Fruit fly (Drosophila melanogaster) whole organism, adult: ENCODE measurements around the gene CG9356.

Source experiments
- CG11617 ChIP-seq: fragments of 200-800 bp; sonication (Bioruptor generic); optimal IDR thresholded peaks from 2 replicates; lab custom pipeline; 2017; ENCODE audit warnings: mild to moderate bottlenecking, missing biosample characterization, missing genetic modification reagents, missing genetic modification characterization
- CG12768 ChIP-seq: fragments of 200-800 bp; sonication (Bioruptor generic); optimal IDR thresholded peaks from 2 replicates; lab custom pipeline; 2017; ENCODE audit warnings: missing biosample characterization, missing genetic modification characterization, mild to moderate bottlenecking, moderate library complexity, missing genetic modification reagents
- CG14711 ChIP-seq: fragments of 200-800 bp; sonication (Bioruptor generic); optimal IDR thresholded peaks from 2 replicates; lab custom pipeline; 2018; ENCODE audit warnings: missing biosample characterization, mild to moderate bottlenecking, missing genetic modification characterization, moderate library complexity
- CG1620 ChIP-seq: fragments of 200-800 bp; sonication (Bioruptor generic); optimal IDR thresholded peaks from 2 replicates; lab custom pipeline; 2016; ENCODE audit warnings: missing biosample characterization, missing genetic modification characterization
- CG33017 ChIP-seq: fragments of 200-800 bp; sonication (Bioruptor generic); optimal IDR thresholded peaks from 2 replicates; lab custom pipeline; 2018; ENCODE audit warnings: missing biosample characterization, mild to moderate bottlenecking, missing genetic modification characterization, moderate library complexity
- CG5204 ChIP-seq: fragments of 200-800 bp; sonication (Bioruptor generic); optimal IDR thresholded peaks from 2 replicates; lab custom pipeline; 2016; ENCODE audit warnings: missing biosample characterization, missing genetic modification characterization
- CG7045 ChIP-seq: fragments of 200-800 bp; sonication (Bioruptor generic); optimal IDR thresholded peaks from 2 replicates; lab custom pipeline; 2017; ENCODE audit warnings: missing biosample characterization, mild to moderate bottlenecking, missing genetic modification characterization
- CG7101 ChIP-seq: fragments of 200-800 bp; sonication (Bioruptor generic); optimal IDR thresholded peaks from 2 replicates; lab custom pipeline; 2018; ENCODE audit warnings: missing biosample characterization, mild to moderate bottlenecking, missing genetic modification characterization, moderate library complexity
- Clk ChIP-seq: fragments of 200-800 bp; sonication (Bioruptor generic); optimal IDR thresholded peaks from 2 replicates; lab custom pipeline; 2017; ENCODE audit warnings: missing biosample characterization, missing genetic modification characterization
- Crg-1 ChIP-seq: fragments of 200-800 bp; sonication (Bioruptor generic); optimal IDR thresholded peaks from 2 replicates; lab custom pipeline; 2016; ENCODE audit warnings: missing biosample characterization, missing genetic modification characterization
- Hr96 ChIP-seq: fragments of 200-800 bp; sonication (Bioruptor generic); optimal IDR thresholded peaks from 2 replicates; lab custom pipeline; 2016; ENCODE audit warnings: missing biosample characterization, missing genetic modification characterization
- Mnt ChIP-seq: fragments of 200-800 bp; sonication (Bioruptor generic); optimal IDR thresholded peaks from 2 replicates; lab custom pipeline; 2016; ENCODE audit warnings: missing biosample characterization, mild to moderate bottlenecking, missing genetic modification characterization
- bab1 ChIP-seq: fragments of 200-800 bp; sonication (Bioruptor generic); optimal IDR thresholded peaks from 3 replicates; lab custom pipeline; 2019; ENCODE audit warnings: missing biosample characterization, mild to moderate bottlenecking, missing genetic modification characterization, moderate library complexity
- cic ChIP-seq: fragments of 200-800 bp; sonication (Bioruptor generic); optimal IDR thresholded peaks from 2 replicates; lab custom pipeline; 2017; ENCODE audit warnings: missing biosample characterization, mild to moderate bottlenecking, missing genetic modification characterization, moderate library complexity
- cnc ChIP-seq, 2 experiments: fragments of >200 bp; optimal IDR thresholded peaks; 2 replicates each; lab custom pipeline; 2017
- kay ChIP-seq: fragments of 200-800 bp; sonication (Bioruptor generic); peaks from one replicate; lab custom pipeline; 2016; ENCODE audit warnings: missing biosample characterization, missing genetic modification characterization, borderline replicate concordance
- ovo ChIP-seq: fragments of 200-800 bp; sonication (Bioruptor generic); optimal IDR thresholded peaks from 2 replicates; lab custom pipeline; 2016; ENCODE audit warnings: missing biosample characterization, missing genetic modification characterization
- pad ChIP-seq: fragments of 200-800 bp; sonication (Bioruptor generic); optimal IDR thresholded peaks from 3 replicates; lab custom pipeline; 2017; ENCODE audit warnings: missing biosample characterization, missing genetic modification characterization, mild to moderate bottlenecking, moderate library complexity, missing genetic modification reagents
- tj ChIP-seq: fragments of 200-800 bp; sonication (Bioruptor generic); optimal IDR thresholded peaks from 3 replicates; lab custom pipeline; 2017; ENCODE audit warnings: missing biosample characterization, mild to moderate bottlenecking, missing genetic modification characterization, moderate library complexity
- toe ChIP-seq: fragments of 200-800 bp; sonication (Bioruptor generic); optimal IDR thresholded peaks from 2 replicates; lab custom pipeline; 2016; ENCODE audit warnings: missing biosample characterization, missing genetic modification characterization

Gene CG9356

DNA sequence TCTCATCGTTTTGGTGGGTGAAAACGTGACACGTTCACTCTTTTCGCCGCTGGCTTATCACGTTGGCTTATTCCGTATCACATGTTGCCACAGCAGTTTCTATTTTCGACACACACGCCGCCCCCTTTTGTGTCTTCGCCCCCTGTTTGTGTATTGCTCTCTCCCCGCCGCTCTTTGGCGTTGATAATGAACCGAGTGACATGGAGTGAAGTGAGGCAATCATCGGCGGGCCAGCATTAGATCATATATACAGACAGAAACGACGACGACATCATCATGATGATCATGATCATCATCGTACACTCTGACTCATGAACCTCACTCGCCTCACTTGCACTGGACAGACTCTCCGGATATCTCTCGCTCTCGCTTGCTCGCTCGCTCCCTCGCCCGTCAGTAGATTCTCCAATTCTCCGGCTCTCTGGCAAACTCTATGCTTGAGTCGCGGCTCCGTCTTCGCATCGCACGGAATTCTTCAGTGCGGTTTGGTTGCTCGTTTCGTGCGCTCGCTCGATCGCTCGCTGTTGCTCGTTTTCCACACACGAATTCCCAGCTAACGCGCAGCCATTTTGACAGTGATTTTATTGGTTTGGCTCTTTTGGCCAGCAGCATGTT is 32.4 kb upstream of the CG9356 start:
- TF ChIP-seq CG5204 (GFP tag; lab: Kevin White, UChicago), result no peak
- peak; percentile 17 for TF ChIP-seq Mnt (GFP tag; lab: Kevin White, UChicago)
- TF ChIP-seq CG12768 (GFP tag; lab: Kevin White, UChicago), result peak; percentile 26
- TF ChIP-seq bab1 (GFP tag; lab: Kevin White, UChicago), result peak; percentile 9
- TF ChIP-seq CG33017 (tag; lab: Kevin White, UChicago), result no peak

dm6 chr3R:9435898-9436297 is 31.8 kb upstream of the CG9356 start:
- TF ChIP-seq tj (no peak), CG12768 (GFP tag; lab: Kevin White, UChicago) (no peak), kay (no peak), bab1 (GFP tag; lab: Kevin White, UChicago) (no peak), Mnt (GFP tag; lab: Kevin White, UChicago) (no peak)

dm6 chr3R:9434543-9435407 is 30.7 kb upstream of the CG9356 start:
- TF ChIP-seq CG33017 (tag; lab: Kevin White, UChicago) (peak; percentile 93), ovo (peak; percentile 0), toe (no peak), CG5204 (GFP tag; lab: Kevin White, UChicago) (no peak), CG14711 (tag; lab: Kevin White, UChicago) (peak; percentile 79), Mnt (GFP tag; lab: Kevin White, UChicago) (peak; percentile 34), CG12768 (GFP tag; lab: Kevin White, UChicago) (peak; percentile 91), kay (peak; percentile 63), Hr96 (GFP tag; lab: Kevin White, UChicago) (no peak), CG11617 (peak; percentile 77), bab1 (GFP tag; lab: Kevin White, UChicago) (no peak), pad (GFP tag; lab: Kevin White, UChicago) (peak; percentile 40), Clk (GFP tag; lab: Kevin White, UChicago) (peak; percentile 75), cic (peak; percentile 23), tj (peak; percentile 49), CG1620 (GFP tag; lab: Kevin White, UChicago) (peak; percentile 13), Crg-1 (GFP tag; lab: Kevin White, UChicago) (peak; percentile 19), CG7101 (tag; lab: Kevin White, UChicago) (peak; percentile 87), cnc (optimal IDR thresholded peaks at IDR 0.05; lab: Kevin White, UChicago) (no peak), CG7045 (GFP tag; lab: Kevin White, UChicago) (peak; percentile 94)

- no peak for TF ChIP-seq CG1620 (GFP tag; lab: Kevin White, UChicago)
- TF ChIP-seq CG33017 (tag; lab: Kevin White, UChicago), result no peak
- TF ChIP-seq bab1 (GFP tag; lab: Kevin White, UChicago), result no peak
- TF ChIP-seq kay, result no peak
- TF ChIP-seq Hr96 (GFP tag; lab: Kevin White, UChicago), result no peak
- no peak for TF ChIP-seq CG7045 (GFP tag; lab: Kevin White, UChicago)
- TF ChIP-seq tj, result no peak
- TF ChIP-seq cic, result no peak
- TF ChIP-seq CG5204 (GFP tag; lab: Kevin White, UChicago), result no peak
- TF ChIP-seq Clk (GFP tag; lab: Kevin White, UChicago), result no peak
- no peak for TF ChIP-seq CG11617
- no peak for TF ChIP-seq Crg-1 (GFP tag; lab: Kevin White, UChicago)
- no peak for TF ChIP-seq CG12768 (GFP tag; lab: Kevin White, UChicago)
- no peak for TF ChIP-seq pad (GFP tag; lab: Kevin White, UChicago)
- TF ChIP-seq Mnt (GFP tag; lab: Kevin White, UChicago), result no peak
- TF ChIP-seq toe, result no peak
- TF ChIP-seq CG7101 (tag; lab: Kevin White, UChicago), result no peak
- TF ChIP-seq ovo, result no peak
- no peak for TF ChIP-seq CG14711 (tag; lab: Kevin White, UChicago)
Observed at dm6 chr3R:9433774-9434173, 29.7 kb upstream of the CG9356 start.

DNA sequence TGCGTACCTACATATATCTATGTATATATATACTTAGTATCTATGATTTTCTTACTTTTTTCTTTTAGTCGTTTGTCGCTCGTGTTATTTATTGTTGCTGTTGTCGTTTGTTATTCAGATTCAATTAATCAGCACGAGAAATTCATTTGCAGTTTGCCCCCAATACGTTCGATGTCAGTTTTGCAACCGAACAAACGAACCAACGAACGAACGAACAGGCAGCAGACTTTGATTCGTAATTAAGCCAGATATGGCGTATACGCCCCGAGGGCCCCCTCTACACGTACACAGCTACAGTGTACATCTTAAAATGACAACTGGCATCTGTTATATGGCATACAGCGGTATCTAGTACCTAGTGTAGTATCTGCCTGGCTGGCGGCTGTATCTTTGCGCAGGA is 29.2 kb upstream of the CG9356 start:
- no peak for TF ChIP-seq CG7045 (GFP tag; lab: Kevin White, UChicago)
- peak; percentile 72 for TF ChIP-seq CG12768 (GFP tag; lab: Kevin White, UChicago)
- no peak for TF ChIP-seq bab1 (GFP tag; lab: Kevin White, UChicago)
- TF ChIP-seq Clk (GFP tag; lab: Kevin White, UChicago), result no peak
- no peak for TF ChIP-seq Mnt (GFP tag; lab: Kevin White, UChicago)
- no peak for TF ChIP-seq Hr96 (GFP tag; lab: Kevin White, UChicago)
- TF ChIP-seq Crg-1 (GFP tag; lab: Kevin White, UChicago), result no peak
- TF ChIP-seq CG33017 (tag; lab: Kevin White, UChicago), result no peak
- no peak for TF ChIP-seq CG1620 (GFP tag; lab: Kevin White, UChicago)
